Worm (Caenorhabditis elegans): ENCODE results near the gene K10H10.12.

DNA sequence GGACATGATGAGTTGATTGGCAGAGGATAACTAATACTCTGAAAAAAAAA, 11.9 kb downstream of the K10H10.12 start, which contains the start of gene cysl-2:
- no peak for TF ChIP-seq nhr-12 (tag; optimal IDR thresholded peaks at IDR 0.05)
- TF ChIP-seq unc-130 (tag; optimal IDR thresholded peaks at IDR 0.05) = no peak
- TF ChIP-seq pqm-1 (tag; optimal IDR thresholded peaks at IDR 0.05) = no peak
- no peak for TF ChIP-seq snpc-4 (tag; optimal IDR thresholded peaks at IDR 0.05)
- no peak for TF ChIP-seq ztf-11 (tag; optimal IDR thresholded peaks at IDR 0.05)
- no peak for TF ChIP-seq elt-3 (tag; optimal IDR thresholded peaks at IDR 0.05)
- TF ChIP-seq efl-1 (optimal IDR thresholded peaks at IDR 0.05) = no peak
- TF ChIP-seq efl-1 (GFP tag; optimal IDR thresholded peaks at IDR 0.05 in 1 of 2) = no peak
- TF ChIP-seq lin-35 (GFP tag; optimal IDR thresholded peaks at IDR 0.05) = no peak
